Worm (Caenorhabditis elegans): ENCODE data around the gene zig-10.
A peak's percentile ranks its signal among the peaks of the same experiment; 100 is the strongest.

The zig-10 gene

ce11 chrII:6386467-6386866, 12.0 kb upstream of the zig-10 start, which contains the start of gene F58F12.4:
F58F12.4 (plus strand) TSS chrII:6386767.
- TF ChIP-seq mml-1 (tag; optimal IDR thresholded peaks at IDR 0.05) (no peak), snpc-4 (tag; optimal IDR thresholded peaks at IDR 0.05) (no peak), mdl-1 (tag; optimal IDR thresholded peaks at IDR 0.05) (no peak), skn-1 (tag; optimal IDR thresholded peaks at IDR 0.05) (no peak), pha-4 (tag; optimal IDR thresholded peaks at IDR 0.05) (no peak), nhr-67 (tag; optimal IDR thresholded peaks at IDR 0.05) (no peak)

- no peak for TF ChIP-seq R02D3.7 (tag; optimal IDR thresholded peaks at IDR 0.05)
- TF ChIP-seq ztf-11 (tag; optimal IDR thresholded peaks at IDR 0.05), result no peak
- TF ChIP-seq eor-1 (tag; optimal IDR thresholded peaks at IDR 0.05), result no peak
- no peak for TF ChIP-seq tbx-2 (tag; optimal IDR thresholded peaks at IDR 0.05)
- no peak for TF ChIP-seq nhr-237 (tag; optimal IDR thresholded peaks at IDR 0.05)
- no peak for TF ChIP-seq ztf-4 (tag; optimal IDR thresholded peaks at IDR 0.05)
- TF ChIP-seq nhr-11 (tag; optimal IDR thresholded peaks at IDR 0.05), result no peak
- no peak for TF ChIP-seq ceh-16 (tag; optimal IDR thresholded peaks at IDR 0.05)
- TF ChIP-seq lin-15B (tag; optimal IDR thresholded peaks at IDR 0.05), result no peak
- no peak for TF ChIP-seq ama-1 (optimal IDR thresholded peaks at IDR 0.05)
- TF ChIP-seq nhr-25 (tag; optimal IDR thresholded peaks at IDR 0.05), result no peak
- no peak for TF ChIP-seq lsy-12 (tag; optimal IDR thresholded peaks at IDR 0.05)
- TF ChIP-seq egl-5 (tag; optimal IDR thresholded peaks at IDR 0.05), result no peak
Observed at ce11 chrII:6387937-6388336, 10.6 kb upstream of the zig-10 start, which contains the start of gene F58F12.2. F58F12.2 (minus strand) TSS chrII:6388037.

- TF ChIP-seq ceh-16 (tag; optimal IDR thresholded peaks at IDR 0.05) (no peak), nfya-1 (tag; optimal IDR thresholded peaks at IDR 0.05; ENCODE audit: insufficient read depth) (no peak), jun-1 (tag; optimal IDR thresholded peaks at IDR 0.05) (no peak), mdl-1 (tag; optimal IDR thresholded peaks at IDR 0.05) (no peak), ztf-4 (tag; optimal IDR thresholded peaks at IDR 0.05) (no peak), elt-2 (tag; optimal IDR thresholded peaks at IDR 0.05) (no peak), eor-1 (tag; optimal IDR thresholded peaks at IDR 0.05) (no peak), fkh-2 (tag; optimal IDR thresholded peaks at IDR 0.05) (no peak), lsy-12 (tag; optimal IDR thresholded peaks at IDR 0.05) (no peak), hmg-11 (tag; optimal IDR thresholded peaks at IDR 0.05) (no peak), aly-2 (tag; optimal IDR thresholded peaks at IDR 0.05) (no peak), nhr-67 (tag; optimal IDR thresholded peaks at IDR 0.05) (no peak), daf-12 (tag; optimal IDR thresholded peaks at IDR 0.05) (no peak), mml-1 (tag; optimal IDR thresholded peaks at IDR 0.05) (no peak), pqm-1 (tag; optimal IDR thresholded peaks at IDR 0.05) (no peak)
Observed at ce11 chrII:6391195-6391594, 7.3 kb upstream of the zig-10 start, which contains the start of gene F58F12.3. F58F12.3 (minus strand) TSS chrII:6391295.

- TF ChIP-seq lin-39 (tag; optimal IDR thresholded peaks at IDR 0.05), result peak; percentile 50
- no peak for TF ChIP-seq nhr-23 (tag; optimal IDR thresholded peaks at IDR 0.05)
Observed at ce11 chrII:6394037-6394436, 4.5 kb upstream of the zig-10 start.

- no peak for TF ChIP-seq elt-3 (tag; optimal IDR thresholded peaks at IDR 0.05)
- TF ChIP-seq ztf-4 (tag; optimal IDR thresholded peaks at IDR 0.05), result no peak
- no peak for TF ChIP-seq zag-1 (tag; optimal IDR thresholded peaks at IDR 0.05)
- TF ChIP-seq sea-2 (GFP tag; optimal IDR thresholded peaks at IDR 0.05), result no peak
- TF ChIP-seq snpc-4 (tag; optimal IDR thresholded peaks at IDR 0.05), result no peak
- TF ChIP-seq elt-1 (tag; optimal IDR thresholded peaks at IDR 0.05), result no peak
- no peak for TF ChIP-seq nfya-1 (tag; optimal IDR thresholded peaks at IDR 0.05; ENCODE audit: insufficient read depth)
- TF ChIP-seq jun-1 (tag; optimal IDR thresholded peaks at IDR 0.05), result no peak
- no peak for TF ChIP-seq nhr-12 (tag; optimal IDR thresholded peaks at IDR 0.05)
Observed at ce11 chrII:6401649-6402048, 3.1 kb downstream of the zig-10 start, which contains the start of gene btb-2. btb-2 (plus strand) TSS chrII:6401949.

- TF ChIP-seq pha-4 (tag; optimal IDR thresholded peaks at IDR 0.05), result peak; percentile 61
- TF ChIP-seq elt-2 (tag; optimal IDR thresholded peaks at IDR 0.05), result peak; percentile 46
- TF ChIP-seq ama-1 (optimal IDR thresholded peaks at IDR 0.05), result no peak
Observed at ce11 chrII:6403233-6403632, 4.7 kb downstream of the zig-10 start, which contains the start of gene T25D10.1. T25D10.1 (plus strand) TSS chrII:6403401.
